Worm (Caenorhabditis elegans) whole organism, L1 larva: ENCODE measurements around the gene sor-1.

Experiments
- ces-1 ChIP-seq: fragments of 150-350 bp; optimal IDR thresholded peaks from 2 replicates; lab custom pipeline; 2014; ENCODE audit warnings: missing biosample characterization, missing genetic modification reagents, missing genetic modification characterization
- fkh-4 ChIP-seq: sonication (generic microtip); optimal IDR thresholded peaks from 2 replicates; lab custom pipeline; 2016; ENCODE audit warnings: missing compliant biosample characterization, missing genetic modification characterization, borderline replicate concordance
- hpl-2 ChIP-seq: fragments of 150-350 bp; optimal IDR thresholded peaks from 2 replicates; lab custom pipeline; 2014; ENCODE audit warnings: missing biosample characterization, missing genetic modification reagents, missing genetic modification characterization
- lsy-2 ChIP-seq, 2 experiments: fragments of 150-350 bp; optimal IDR thresholded peaks; 2 replicates each; lab custom pipeline; 2014; ENCODE audit warnings: missing biosample characterization in 2 of 2, missing genetic modification characterization in 2 of 2
- mdl-1 ChIP-seq, 2 experiments: fragments of 150-350 bp; optimal IDR thresholded peaks; 2 replicates each; lab custom pipeline; 2014 to 2017; ENCODE audit warnings: missing biosample characterization in 2 of 2, missing genetic modification characterization in 2 of 2, inconsistent platforms in 1 of 2
- mep-1 ChIP-seq: fragments of 150-350 bp; optimal IDR thresholded peaks from 2 replicates; lab custom pipeline; 2014; ENCODE audit warnings: missing biosample characterization, missing genetic modification characterization
- nhr-11 ChIP-seq: fragments of 150-350 bp; optimal IDR thresholded peaks from 2 replicates; lab custom pipeline; 2014; ENCODE audit warnings: missing biosample characterization, missing genetic modification characterization
- nhr-28 ChIP-seq: fragments of 150-350 bp; optimal IDR thresholded peaks from 2 replicates; lab custom pipeline; 2014; ENCODE audit warnings: missing biosample characterization, missing genetic modification characterization
- sup-37 ChIP-seq: fragments of 200-800 bp; sonication (Bioruptor generic); optimal IDR thresholded peaks from 2 replicates; lab custom pipeline; 2018; ENCODE audit warnings: mild to moderate bottlenecking, missing genetic modification characterization, missing compliant biosample characterization
- xbp-1 ChIP-seq: sonication (generic microtip); optimal IDR thresholded peaks from 2 replicates; lab custom pipeline; 2016; ENCODE audit warnings: missing genetic modification characterization, missing compliant biosample characterization
- ztf-11 ChIP-seq, 2 experiments: sonication (generic microtip); optimal IDR thresholded peaks; 2 replicates each; lab custom pipeline; 2016 to 2017; ENCODE audit warnings: missing genetic modification characterization in 2 of 2, missing biosample characterization in 1 of 2, missing compliant biosample characterization in 1 of 2
- ztf-4 ChIP-seq: fragments of 150-350 bp; optimal IDR thresholded peaks from 2 replicates; lab custom pipeline; 2014; ENCODE audit warnings: missing biosample characterization, missing genetic modification characterization

- TF ChIP-seq hpl-2 (GFP tag; lab: Kevin White, UChicago) (no peak), ces-1 (GFP tag; lab: Kevin White, UChicago) (no peak), nhr-28 (tag; lab: Kevin White, UChicago) (no peak), nhr-11 (tag; lab: Kevin White, UChicago) (no peak), fkh-4 (no peak), lsy-2 (tag; optimal IDR thresholded peaks at IDR 0.05; lab: Kevin White, UChicago) (peak; percentile 49 to 84), ztf-11 (tag; optimal IDR thresholded peaks at IDR 0.05; lab: Kevin White, UChicago) (no peak), ztf-4 (tag; lab: Kevin White, UChicago) (no peak), xbp-1 (tag; lab: Kevin White, UChicago) (no peak), mep-1 (tag; lab: Kevin White, UChicago) (no peak), sup-37 (GFP tag; lab: Kevin White, UChicago) (no peak), mdl-1 (tag; optimal IDR thresholded peaks at IDR 0.05; lab: Kevin White, UChicago) (no peak)
Measured at ce11 chrIII:8461410-8461809, 43.4 kb downstream of the sor-1 start.
